Worm (Caenorhabditis elegans): ENCODE results near the gene ZK1307.9.

Gene ZK1307.9

ce11 chrII:9604063-9604462 lies 45.2 kb upstream of the ZK1307.9 start (continued):
- TF ChIP-seq tra-1 (GFP tag; IDR thresholded peaks at IDR 0.05) (0 out of 2 replicates have a peak, but pooled peaks have one; percentile 28), ctbp-1 (GFP tag; IDR thresholded peaks at IDR 0.05) (no peak), snpc-1.2 (GFP tag; IDR thresholded peaks at IDR 0.05) (no peak), daf-12 (tag; optimal IDR thresholded peaks at IDR 0.05) (no peak), lin-15B (tag; optimal IDR thresholded peaks at IDR 0.05) (no peak), nhr-11 (tag; optimal IDR thresholded peaks at IDR 0.05) (no peak), hlh-11 (tag; optimal IDR thresholded peaks at IDR 0.05) (peak; percentile 47), D1046.2 (GFP tag; IDR thresholded peaks at IDR 0.05) (no peak), nhr-77 (tag; optimal IDR thresholded peaks at IDR 0.05) (no peak), madf-5 (GFP tag; IDR thresholded peaks at IDR 0.05) (no peak), mep-1 (tag; optimal IDR thresholded peaks at IDR 0.05) (peak; percentile 6), snpc-4 (tag; optimal IDR thresholded peaks at IDR 0.05) (no peak), zag-1 (tag; optimal IDR thresholded peaks at IDR 0.05) (no peak), fkh-10 (GFP tag; optimal IDR thresholded peaks at IDR 0.05) (no peak), ztf-7 (tag; optimal IDR thresholded peaks at IDR 0.05) (no peak), zip-2 (tag; optimal IDR thresholded peaks at IDR 0.05) (no peak), F26F4.8 (GFP tag; conservative IDR thresholded peaks at IDR 0.05) (no peak), spr-1 (tag; optimal IDR thresholded peaks at IDR 0.05) (no peak), madf-9 (GFP tag; conservative IDR thresholded peaks at IDR 0.05) (no peak), lin-13 (GFP tag; optimal IDR thresholded peaks at IDR 0.05) (no peak), daf-16 (GFP tag; optimal IDR thresholded peaks at IDR 0.05) (no peak), daf-16 (tag; optimal IDR thresholded peaks at IDR 0.05) (peak; percentile 61), hmg-1.1 (GFP tag; IDR thresholded peaks at IDR 0.05) (no peak), dpl-1 (GFP tag; optimal IDR thresholded peaks at IDR 0.05) (no peak), gei-8 (GFP tag; optimal IDR thresholded peaks at IDR 0.05) (no peak), daf-19 (GFP tag; conservative IDR thresholded peaks at IDR 0.05) (no peak), ceh-28 (tag; optimal IDR thresholded peaks at IDR 0.05) (no peak), hlh-30 (tag; optimal IDR thresholded peaks at IDR 0.05; ENCODE audit: insufficient read depth) (peak; percentile 24), nhr-111 (GFP tag; optimal IDR thresholded peaks at IDR 0.05) (no peak), duxl-1 (tag; optimal IDR thresholded peaks at IDR 0.05; ENCODE audit: poor library complexity) (no peak), mxl-2 (GFP tag; conservative IDR thresholded peaks at IDR 0.05) (no peak), ama-1 (optimal IDR thresholded peaks at IDR 0.05) (no peak), aly-2 (tag; optimal IDR thresholded peaks at IDR 0.05) (no peak), daf-8 (GFP tag; IDR thresholded peaks at IDR 0.05) (no peak), ceh-82 (tag; optimal IDR thresholded peaks at IDR 0.05) (no peak), pha-4 (GFP tag; IDR thresholded peaks at IDR 0.05) (no peak), pha-4 (tag; optimal IDR thresholded peaks at IDR 0.05) (no peak), zip-11 (GFP tag; IDR thresholded peaks at IDR 0.05) (no peak), fos-1 (tag; optimal IDR thresholded peaks at IDR 0.05) (no peak), spr-3 (GFP tag; optimal IDR thresholded peaks at IDR 0.05) (no peak), nhr-28 (tag; optimal IDR thresholded peaks at IDR 0.05) (peak; percentile 82), mdl-1 (tag; optimal IDR thresholded peaks at IDR 0.05) (peak in 1 of 2 experiments; percentile 41), arid-1 (GFP tag; conservative IDR thresholded peaks at IDR 0.05) (no peak), sdz-12 (GFP tag; optimal IDR thresholded peaks at IDR 0.05) (no peak), nhr-41 (GFP tag; IDR thresholded peaks at IDR 0.05) (no peak), mdt-29 (GFP tag; IDR thresholded peaks at IDR 0.05) (no peak), nhr-237 (tag; optimal IDR thresholded peaks at IDR 0.05) (no peak), Y75B8A.6 (GFP tag; IDR thresholded peaks at IDR 0.05) (no peak), nhr-25 (tag; optimal IDR thresholded peaks at IDR 0.05; ENCODE audit: borderline replicate concordance, insufficient read depth) (no peak), ceh-44 (GFP tag; IDR thresholded peaks at IDR 0.05) (no peak), F10B5.3 (tag; optimal IDR thresholded peaks at IDR 0.05) (no peak), aha-1 (tag) (peak; percentile 58), unc-130 (GFP tag; optimal IDR thresholded peaks at IDR 0.05) (no peak), ZK546.5 (tag; optimal IDR thresholded peaks at IDR 0.05) (no peak)
